Fruit fly (Drosophila melanogaster) whole organism, prepupa: ENCODE data around the gene Pino.

Source experiments
- Blimp-1 ChIP-seq: fragments of 200-800 bp; sonication (Bioruptor generic); optimal IDR thresholded peaks from 3 replicates; lab custom pipeline; 2017; ENCODE audit warnings: missing biosample characterization, missing genetic modification characterization, mild to moderate bottlenecking, moderate library complexity, missing genetic modification reagents
- CG10631 ChIP-seq: fragments of 200-800 bp; sonication (Bioruptor generic); optimal IDR thresholded peaks from 2 replicates; lab custom pipeline; 2016; ENCODE audit warnings: missing biosample characterization, missing genetic modification characterization
- CG10669 ChIP-seq: fragments of 200-800 bp; sonication (Bioruptor generic); optimal IDR thresholded peaks from 3 replicates; lab custom pipeline; 2018; ENCODE audit warnings: missing biosample characterization, mild to moderate bottlenecking, missing genetic modification characterization, moderate library complexity
- CG11294 ChIP-seq: fragments of 200-800 bp; sonication (Bioruptor generic); IDR thresholded peaks from 2 replicates; pipeline ENCODE4 v1.3.6; 2022; ENCODE audit warnings: missing biosample characterization, missing genetic modification characterization
- CG11902 ChIP-seq: fragments of 200-800 bp; sonication (Bioruptor generic); optimal IDR thresholded peaks from 3 replicates; lab custom pipeline; 2016; ENCODE audit warnings: missing biosample characterization, missing genetic modification characterization
- CG15336 ChIP-seq: fragments of 200-800 bp; sonication (Bioruptor generic); IDR thresholded peaks from 2 replicates; pipeline ENCODE4 v1.3.6; 2022; ENCODE audit warnings: missing biosample characterization, missing genetic modification characterization
- CG1621 ChIP-seq: fragments of 200-800 bp; sonication (Bioruptor generic); optimal IDR thresholded peaks from 3 replicates; lab custom pipeline; 2018; ENCODE audit warnings: missing biosample characterization, mild to moderate bottlenecking, missing genetic modification characterization
- CG16779 ChIP-seq: fragments of 200-800 bp; sonication (Bioruptor generic); optimal IDR thresholded peaks from 3 replicates; lab custom pipeline; 2017; ENCODE audit warnings: missing biosample characterization, mild to moderate bottlenecking, missing genetic modification characterization
- CG31627 ChIP-seq: fragments of 200-800 bp; sonication (Bioruptor generic); optimal IDR thresholded peaks from 3 replicates; lab custom pipeline; 2016; ENCODE audit warnings: missing biosample characterization, missing genetic modification characterization
- CG32006 ChIP-seq: fragments of 200-800 bp; sonication (Bioruptor generic); optimal IDR thresholded peaks from 3 replicates; lab custom pipeline; 2017; ENCODE audit warnings: missing biosample characterization, mild to moderate bottlenecking, missing genetic modification characterization
- CG3919 ChIP-seq: fragments of 200-800 bp; sonication (Bioruptor generic); optimal IDR thresholded peaks from 3 replicates; lab custom pipeline; 2016; ENCODE audit warnings: missing biosample characterization, missing genetic modification characterization
- CG4318 ChIP-seq: fragments of 200-800 bp; sonication (Bioruptor generic); optimal IDR thresholded peaks from 3 replicates; lab custom pipeline; 2017; ENCODE audit warnings: missing biosample characterization, mild to moderate bottlenecking, missing genetic modification characterization
- CG6163 ChIP-seq: fragments of 200-800 bp; sonication (Bioruptor generic); IDR thresholded peaks from 3 replicates; pipeline ENCODE4 v1.3.6; 2022; ENCODE audit warnings: missing biosample characterization, missing genetic modification characterization
- CG6276 ChIP-seq: fragments of 200-800 bp; sonication (Bioruptor generic); optimal IDR thresholded peaks from 2 replicates; lab custom pipeline; 2017; ENCODE audit warnings: missing biosample characterization, mild to moderate bottlenecking, missing genetic modification characterization
- CG6792 ChIP-seq: fragments of 200-800 bp; sonication (Bioruptor generic); optimal IDR thresholded peaks from 3 replicates; lab custom pipeline; 2016; ENCODE audit warnings: missing biosample characterization, missing genetic modification characterization
- CG6808 ChIP-seq: fragments of 200-800 bp; sonication (Bioruptor generic); optimal IDR thresholded peaks from 3 replicates; lab custom pipeline; 2017; ENCODE audit warnings: missing biosample characterization, missing genetic modification characterization, mild to moderate bottlenecking, moderate library complexity, missing genetic modification reagents
- CG6854 ChIP-seq: fragments of 200-800 bp; sonication (Bioruptor generic); optimal IDR thresholded peaks from 2 replicates; lab custom pipeline; 2017; ENCODE audit warnings: missing biosample characterization, mild to moderate bottlenecking, missing genetic modification characterization
- CG7368 ChIP-seq: fragments of 200-800 bp; sonication (Bioruptor generic); optimal IDR thresholded peaks from 3 replicates; lab custom pipeline; 2016; ENCODE audit warnings: missing biosample characterization, missing genetic modification characterization
- CG8119 ChIP-seq: fragments of 200-800 bp; sonication (Bioruptor generic); IDR thresholded peaks from 3 replicates; pipeline ENCODE4 v1.3.6; 2022; ENCODE audit warnings: missing biosample characterization, missing genetic modification characterization
- CG8319 ChIP-seq: fragments of 200-800 bp; sonication (Bioruptor generic); optimal IDR thresholded peaks from 3 replicates; lab custom pipeline; 2016; ENCODE audit warnings: missing biosample characterization, missing genetic modification characterization
- CG8632 ChIP-seq: fragments of 200-800 bp; sonication (Bioruptor generic); optimal IDR thresholded peaks from 3 replicates; lab custom pipeline; 2016; ENCODE audit warnings: missing biosample characterization, missing genetic modification characterization
- Eip75B ChIP-seq: fragments of 200-800 bp; sonication (Bioruptor generic); optimal IDR thresholded peaks from 3 replicates; lab custom pipeline; 2016; ENCODE audit warnings: missing biosample characterization, missing genetic modification characterization
- Eip78C ChIP-seq: fragments of 200-800 bp; sonication (Bioruptor generic); peaks from one replicate; lab custom pipeline; 2016; ENCODE audit warnings: missing biosample characterization, missing genetic modification characterization
- Eip93F ChIP-seq: fragments of 200-800 bp; sonication (Bioruptor generic); optimal IDR thresholded peaks from 2 replicates; lab custom pipeline; 2016; ENCODE audit warnings: missing biosample characterization, mild to moderate bottlenecking, missing genetic modification characterization
- Ets21C ChIP-seq: fragments of 200-800 bp; sonication (Bioruptor generic); optimal IDR thresholded peaks from 3 replicates; lab custom pipeline; 2016; ENCODE audit warnings: missing biosample characterization, missing genetic modification characterization
- Ets96B ChIP-seq: fragments of 200-800 bp; optimal IDR thresholded peaks from 2 replicates; lab custom pipeline; 2019; ENCODE audit warnings: missing biosample characterization, mild to moderate bottlenecking, missing genetic modification characterization, moderate library complexity
- Gug ChIP-seq: fragments of 200-800 bp; sonication (Bioruptor generic); IDR thresholded peaks from 2 replicates; pipeline ENCODE4 v1.3.6; 2022; ENCODE audit warnings: missing biosample characterization, missing genetic modification characterization
- Hr39 ChIP-seq: fragments of 200-800 bp; sonication (Bioruptor generic); optimal IDR thresholded peaks from 2 replicates; lab custom pipeline; 2016; ENCODE audit warnings: missing biosample characterization, missing genetic modification characterization
- Hr4 ChIP-seq: fragments of 200-800 bp; sonication (Bioruptor generic); optimal IDR thresholded peaks from 3 replicates; lab custom pipeline; 2016; ENCODE audit warnings: missing biosample characterization, missing genetic modification characterization
- Lpt ChIP-seq: fragments of 200-800 bp; sonication (Bioruptor generic); optimal IDR thresholded peaks from 3 replicates; lab custom pipeline; 2016; ENCODE audit warnings: missing biosample characterization, missing genetic modification characterization
- Met ChIP-seq: fragments of 200-800 bp; sonication (Bioruptor generic); optimal IDR thresholded peaks from 3 replicates; lab custom pipeline; 2016; ENCODE audit warnings: missing biosample characterization, missing genetic modification characterization
- OdsH ChIP-seq: fragments of 200-800 bp; sonication (Bioruptor generic); optimal IDR thresholded peaks from 3 replicates; lab custom pipeline; 2016; ENCODE audit warnings: missing biosample characterization, missing genetic modification characterization
- Smox ChIP-seq: fragments of 200-800 bp; sonication (Bioruptor generic); optimal IDR thresholded peaks from 3 replicates; lab custom pipeline; 2016; ENCODE audit warnings: missing biosample characterization, missing genetic modification characterization
- Sox102F ChIP-seq: fragments of 200-800 bp; sonication (Bioruptor generic); optimal IDR thresholded peaks from 2 replicates; lab custom pipeline; 2016; ENCODE audit warnings: missing biosample characterization, mild to moderate bottlenecking, missing genetic modification characterization
- Sox14 ChIP-seq: fragments of 200-800 bp; sonication (Bioruptor generic); optimal IDR thresholded peaks from 3 replicates; lab custom pipeline; 2016; ENCODE audit warnings: missing biosample characterization, missing genetic modification characterization
- Sox15 ChIP-seq: fragments of 200-800 bp; sonication (Bioruptor generic); optimal IDR thresholded peaks from 3 replicates; lab custom pipeline; 2016; ENCODE audit warnings: missing biosample characterization, missing genetic modification characterization
- achi ChIP-seq: fragments of 200-800 bp; sonication (Bioruptor generic); optimal IDR thresholded peaks from 3 replicates; lab custom pipeline; 2016; ENCODE audit warnings: missing biosample characterization, missing genetic modification characterization
- acj6 ChIP-seq: fragments of 200-800 bp; sonication (Bioruptor generic); optimal IDR thresholded peaks from 3 replicates; lab custom pipeline; 2016; ENCODE audit warnings: missing biosample characterization, missing genetic modification characterization
- cyc ChIP-seq: fragments of 200-800 bp; sonication (Bioruptor generic); optimal IDR thresholded peaks from 3 replicates; lab custom pipeline; 2016; ENCODE audit warnings: missing biosample characterization, missing genetic modification characterization
- dac ChIP-seq: fragments of 200-800 bp; sonication (Bioruptor generic); optimal IDR thresholded peaks from 2 replicates; lab custom pipeline; 2017; ENCODE audit warnings: missing biosample characterization, mild to moderate bottlenecking, missing genetic modification characterization
- dsx ChIP-seq: fragments of 200-800 bp; optimal IDR thresholded peaks from 3 replicates; lab custom pipeline; 2019; ENCODE audit warnings: missing biosample characterization, mild to moderate bottlenecking, missing genetic modification characterization, moderate library complexity; ENCODE audit not compliant: poor library complexity, severe bottlenecking
- esn ChIP-seq: fragments of 200-800 bp; sonication (Bioruptor generic); optimal IDR thresholded peaks from 2 replicates; lab custom pipeline; 2016; ENCODE audit warnings: missing biosample characterization, mild to moderate bottlenecking, missing genetic modification characterization, moderate library complexity
- fd85E ChIP-seq: fragments of 200-800 bp; sonication (Bioruptor generic); optimal IDR thresholded peaks from 3 replicates; lab custom pipeline; 2016; ENCODE audit warnings: missing biosample characterization, missing genetic modification characterization
- fkh ChIP-seq: fragments of 200-800 bp; sonication (Bioruptor generic); optimal IDR thresholded peaks from 3 replicates; lab custom pipeline; 2017; ENCODE audit warnings: missing biosample characterization, mild to moderate bottlenecking, missing genetic modification characterization, moderate library complexity
- lz ChIP-seq: fragments of 200-800 bp; sonication (Bioruptor generic); optimal IDR thresholded peaks from 3 replicates; lab custom pipeline; 2016; ENCODE audit warnings: missing biosample characterization, missing genetic modification characterization
- net ChIP-seq: fragments of 200-800 bp; sonication (Bioruptor generic); optimal IDR thresholded peaks from 3 replicates; lab custom pipeline; 2016; ENCODE audit warnings: missing biosample characterization, missing genetic modification characterization
- pdm3 ChIP-seq: fragments of 200-800 bp; sonication (Bioruptor generic); optimal IDR thresholded peaks from 3 replicates; lab custom pipeline; 2016; ENCODE audit warnings: missing biosample characterization, missing genetic modification characterization
- salr ChIP-seq, 2 experiments: fragments of 200-800 bp; sonication (Bioruptor generic); optimal IDR thresholded peaks; 3 replicates each; lab custom pipeline; 2016 to 2018; ENCODE audit warnings: missing biosample characterization in 2 of 2, missing genetic modification characterization in 2 of 2, mild to moderate bottlenecking in 1 of 2
- spab ChIP-seq: fragments of 200-800 bp; sonication (Bioruptor generic); optimal IDR thresholded peaks from 2 replicates; lab custom pipeline; 2017; ENCODE audit warnings: missing biosample characterization, mild to moderate bottlenecking, missing genetic modification characterization, missing genetic modification reagents
- ss ChIP-seq, 2 experiments: fragments of 200-800 bp; sonication (Bioruptor generic); optimal IDR thresholded peaks; 2 replicates in 1 of 2; 3 replicates in 1 of 2; lab custom pipeline; 2017 to 2018; ENCODE audit warnings: mild to moderate bottlenecking in 2 of 2, missing biosample characterization in 2 of 2, missing genetic modification characterization in 2 of 2, moderate library complexity in 1 of 2
- svp ChIP-seq: fragments of 200-800 bp; sonication (Bioruptor generic); peaks from one replicate; lab custom pipeline; 2016; ENCODE audit warnings: missing biosample characterization, missing genetic modification characterization
- topi ChIP-seq: fragments of 200-800 bp; sonication (Bioruptor generic); optimal IDR thresholded peaks from 3 replicates; lab custom pipeline; 2016; ENCODE audit warnings: missing biosample characterization, missing genetic modification characterization
- vri ChIP-seq: fragments of 200-800 bp; sonication (Bioruptor generic); optimal IDR thresholded peaks from 3 replicates; lab custom pipeline; 2016; ENCODE audit warnings: missing biosample characterization, mild to moderate bottlenecking, missing genetic modification characterization

The Pino gene

DNA sequence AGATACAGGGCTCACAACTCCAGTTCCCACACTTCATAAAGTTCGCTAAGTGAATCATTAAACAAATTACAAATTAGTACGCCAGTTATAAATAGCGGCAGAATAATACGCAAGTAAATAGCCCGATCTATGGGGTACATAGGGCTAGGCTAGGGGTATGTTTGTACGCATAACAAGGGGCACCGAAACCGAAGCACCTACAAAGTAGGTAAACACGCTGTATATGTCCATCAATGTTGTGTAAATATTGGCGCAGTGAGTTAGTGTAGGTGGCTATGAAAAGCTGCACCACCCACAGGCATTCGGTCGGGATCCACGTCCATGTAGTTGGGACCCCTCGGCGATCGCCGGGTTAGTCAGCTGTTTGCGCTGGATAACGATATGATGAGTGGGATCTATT is 56.6 kb downstream of the Pino start:
- TF ChIP-seq Hr4 (GFP tag; lab: Kevin White, UChicago) (peak; percentile 35), net (GFP tag; lab: Kevin White, UChicago) (peak; percentile 80), CG1621 (peak; percentile 75), acj6 (peak; percentile 69), topi (GFP tag; lab: Kevin White, UChicago) (no peak), svp (GFP tag; lab: Kevin White, UChicago) (no peak), fkh (GFP tag; lab: Kevin White, UChicago) (peak; percentile 100), CG6854 (GFP tag; lab: Kevin White, UChicago) (no peak), Sox15 (GFP tag; lab: Kevin White, UChicago) (no peak), dac (peak; percentile 15), CG6792 (peak; percentile 51), CG3919 (GFP tag; lab: Kevin White, UChicago) (peak; percentile 73), spab (GFP tag; lab: Kevin White, UChicago) (peak; percentile 77), achi (GFP tag; lab: Kevin White, UChicago) (peak; percentile 73), CG10669 (peak; percentile 73), Ets21C (GFP tag; lab: Kevin White, UChicago) (no peak), CG4318 (GFP tag; lab: Kevin White, UChicago) (peak; percentile 18), Eip93F (GFP tag; lab: Kevin White, UChicago) (no peak), Smox (GFP tag; lab: Kevin White, UChicago) (no peak), Gug (GFP tag; lab: Robert Waterston, UW) (peak; percentile 68), Lpt (GFP tag; lab: Kevin White, UChicago) (peak; percentile 60), CG6163 (GFP tag; lab: Robert Waterston, UW) (peak; percentile 81), dsx (GFP tag; lab: Kevin White, UChicago) (peak; percentile 37), CG32006 (GFP tag; lab: Kevin White, UChicago) (peak; percentile 68), Met (GFP tag; lab: Kevin White, UChicago) (no peak), pdm3 (peak; percentile 74), salr (GFP tag; optimal IDR thresholded peaks at IDR 0.05; lab: Kevin White, UChicago) (peak; percentile 66 to 67), CG11294 (GFP tag; lab: Robert Waterston, UW) (peak; percentile 34; the same call in 1 of the 2 replicates), CG15336 (GFP tag; lab: Robert Waterston, UW) (peak; percentile 36; the same call in 1 of the 2 replicates), CG10631 (GFP tag; lab: Kevin White, UChicago) (peak; percentile 84), Blimp-1 (GFP tag; lab: Kevin White, UChicago) (no peak), Eip78C (GFP tag; lab: Kevin White, UChicago) (peak; percentile 89), CG8319 (GFP tag; lab: Kevin White, UChicago) (peak; percentile 3), Sox14 (GFP tag; lab: Kevin White, UChicago) (peak; percentile 3), Hr39 (GFP tag; lab: Kevin White, UChicago) (no peak), Sox102F (GFP tag; lab: Kevin White, UChicago) (no peak), CG6276 (GFP tag; lab: Kevin White, UChicago) (peak; percentile 54), esn (GFP tag; lab: Kevin White, UChicago) (no peak), fd85E (no peak), CG11902 (GFP tag; lab: Kevin White, UChicago) (no peak), lz (GFP tag; lab: Kevin White, UChicago) (no peak), CG31627 (no peak), OdsH (GFP tag; lab: Kevin White, UChicago) (peak; percentile 73), vri (GFP tag; lab: Kevin White, UChicago) (peak; percentile 52), CG16779 (no peak), ss (GFP tag; optimal IDR thresholded peaks at IDR 0.05; lab: Kevin White, UChicago) (peak; percentile 26 to 61), CG8632 (peak; percentile 56), CG7368 (GFP tag; lab: Kevin White, UChicago) (peak; percentile 70), Ets96B (tag; lab: Kevin White, UChicago) (peak; percentile 43), CG8119 (GFP tag; lab: Robert Waterston, UW) (peak; percentile 70; the same call in 2 of the 3 replicates), cyc (no peak), CG6808 (GFP tag; lab: Kevin White, UChicago) (peak; percentile 64), Eip75B (GFP tag; lab: Kevin White, UChicago) (peak; percentile 35)
